Fruit fly (Drosophila melanogaster): ENCODE results near the gene Grip.

The Grip gene

DNA sequence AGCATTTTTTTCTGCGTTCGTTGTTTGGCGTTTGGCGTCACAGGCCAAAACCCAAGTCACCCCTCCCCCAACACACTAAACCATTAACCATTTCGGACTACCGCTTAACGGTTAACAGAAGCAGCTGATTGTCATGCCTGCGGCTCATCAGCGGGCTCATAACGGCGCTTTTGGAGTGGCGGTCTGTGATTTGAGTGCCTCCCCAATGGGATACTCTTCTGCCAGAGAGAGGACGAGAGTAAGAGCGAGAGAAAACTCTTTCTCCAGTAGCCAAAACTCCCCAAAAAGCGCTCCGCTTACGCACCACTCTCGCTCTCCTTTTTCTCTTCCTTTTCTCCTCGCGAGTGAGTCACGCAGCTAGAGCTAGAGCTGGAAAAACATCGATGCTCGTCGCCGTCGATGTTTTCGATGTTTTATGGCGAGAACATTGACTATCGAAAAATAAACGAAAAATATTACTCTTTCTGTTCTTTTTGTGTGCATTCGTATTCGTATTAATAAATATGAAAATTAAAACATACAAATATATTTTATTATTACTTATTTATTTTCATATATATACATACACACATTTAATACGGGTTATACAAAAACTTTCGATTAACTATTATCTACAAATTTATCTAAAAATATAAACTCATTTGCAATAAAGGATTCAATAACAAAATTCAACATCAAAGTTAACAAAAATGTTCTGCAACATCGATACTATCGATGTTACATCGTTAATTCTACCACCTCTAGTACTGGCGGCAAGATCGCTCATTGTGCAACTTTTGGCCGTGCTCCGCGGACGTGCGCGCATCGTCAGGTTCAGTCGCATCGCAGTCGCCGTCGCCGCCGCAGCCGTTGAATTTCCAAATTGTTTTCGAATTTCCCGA, at the start of gene Grip (continued):
- peak; percentile 63; the same call in 1 of the 3 replicates for TF ChIP-seq CG14860 (GFP tag; IDR thresholded peaks at IDR 0.05; ENCODE audit: partially characterized antibody)
- peak; percentile 52 for TF ChIP-seq CG10267 (tag; optimal IDR thresholded peaks at IDR 0.05)
- TF ChIP-seq CG42726 (GFP tag; IDR thresholded peaks at IDR 0.05; ENCODE audit: partially characterized antibody): peak; percentile 54; the same call in 1 of the 2 replicates
- TF ChIP-seq CG10565 (GFP tag; optimal IDR thresholded peaks at IDR 0.05): no peak
- TF ChIP-seq Ets65A (GFP tag): peak; percentile 52
- peak; percentile 27 for TF ChIP-seq stwl (tag; optimal IDR thresholded peaks at IDR 0.05)
- TF ChIP-seq CG15601 (tag; optimal IDR thresholded peaks at IDR 0.05): peak; percentile 4
- no peak for TF ChIP-seq CG12769 (tag; optimal IDR thresholded peaks at IDR 0.05)
- no peak for TF ChIP-seq CG11398 (GFP tag; optimal IDR thresholded peaks at IDR 0.05)
- no peak for TF ChIP-seq BtbVII (GFP tag; optimal IDR thresholded peaks at IDR 0.05)
- peak; percentile 51; the same call in 1 of the 3 replicates for TF ChIP-seq vnd (GFP tag; IDR thresholded peaks at IDR 0.05; ENCODE audit: partially characterized antibody)
- TF ChIP-seq Optix (GFP tag; IDR thresholded peaks at IDR 0.05): no peak
- TF ChIP-seq esg (GFP tag; conservative IDR thresholded peaks at IDR 0.05): 0 out of 2 replicates have a peak, but pooled peaks have one; percentile 8
- no peak for TF ChIP-seq mam (GFP tag; optimal IDR thresholded peaks at IDR 0.05)
- TF ChIP-seq CG11695 (GFP tag; IDR thresholded peaks at IDR 0.05): no peak
- TF ChIP-seq sens (GFP tag): peak; percentile 43
- no peak for TF ChIP-seq sug (tag; optimal IDR thresholded peaks at IDR 0.05)
- TF ChIP-seq chinmo (GFP tag; IDR thresholded peaks at IDR 0.05; ENCODE audit: partially characterized antibody): 0 out of 4 replicates have a peak, but pooled peaks have one; percentile 11
- TF ChIP-seq CG5953 (GFP tag; IDR thresholded peaks at IDR 0.05): no peak
- no peak for TF ChIP-seq CG12744 (GFP tag; optimal IDR thresholded peaks at IDR 0.05)
- peak; percentile 67 for TF ChIP-seq CG16813 (GFP tag; IDR thresholded peaks at IDR 0.05; ENCODE audit: partially characterized antibody)
- TF ChIP-seq prd (optimal IDR thresholded peaks at IDR 0.05): no peak
- peak; percentile 37; the same call in 1 of the 3 replicates for TF ChIP-seq prd (GFP tag; IDR thresholded peaks at IDR 0.05)
- peak; percentile 15 for TF ChIP-seq gfzf (GFP tag; optimal IDR thresholded peaks at IDR 0.05)
- TF ChIP-seq crp (GFP tag; optimal IDR thresholded peaks at IDR 0.05): peak in 1 of 2 experiments; percentile 56
- peak; percentile 59 for TF ChIP-seq bbx (GFP tag; IDR thresholded peaks at IDR 0.05; ENCODE audit: partially characterized antibody)
- no peak for TF ChIP-seq Six4 (GFP tag; optimal IDR thresholded peaks at IDR 0.05)
- peak; percentile 18 for TF ChIP-seq ind (GFP tag; optimal IDR thresholded peaks at IDR 0.05)
- TF ChIP-seq CG43689 (GFP tag; IDR thresholded peaks at IDR 0.05): no peak
- peak; percentile 50 for TF ChIP-seq CG15696 (tag; optimal IDR thresholded peaks at IDR 0.05)
- TF ChIP-seq Scr (GFP tag; IDR thresholded peaks at IDR 0.05; ENCODE audit: partially characterized antibody): peak; percentile 72
- TF ChIP-seq lmd (GFP tag; IDR thresholded peaks at IDR 0.05): no peak
- no peak for TF ChIP-seq CG3407 (GFP tag; optimal IDR thresholded peaks at IDR 0.05)
- TF ChIP-seq D19A (tag; optimal IDR thresholded peaks at IDR 0.05): peak; percentile 41
- TF ChIP-seq Hr3 (GFP tag; optimal IDR thresholded peaks at IDR 0.05): peak; percentile 47
- no peak for TF ChIP-seq en (GFP tag; optimal IDR thresholded peaks at IDR 0.05)
- 0 out of 2 replicates have a peak, but pooled peaks have one; percentile 34 for TF ChIP-seq seq (GFP tag; IDR thresholded peaks at IDR 0.05)
- no peak for TF ChIP-seq dimm (GFP tag; IDR thresholded peaks at IDR 0.05)
- TF ChIP-seq kay (GFP tag; optimal IDR thresholded peaks at IDR 0.05): peak; percentile 73
- 0 out of 2 replicates have a peak, but pooled peaks have one; percentile 41 for TF ChIP-seq inv (GFP tag; IDR thresholded peaks at IDR 0.05; ENCODE audit: partially characterized antibody)
- no peak for TF ChIP-seq CG10147 (GFP tag; optimal IDR thresholded peaks at IDR 0.05)
- TF ChIP-seq CG7963 (GFP tag; IDR thresholded peaks at IDR 0.05; ENCODE audit: partially characterized antibody): 0 out of 3 replicates have a peak, but pooled peaks have one; percentile 30
- TF ChIP-seq CG4424 (GFP tag; optimal IDR thresholded peaks at IDR 0.05): peak; percentile 42
- peak; percentile 76 for TF ChIP-seq CG18262 (tag; optimal IDR thresholded peaks at IDR 0.05)
- TF ChIP-seq D (optimal IDR thresholded peaks at IDR 0.05): no peak
- peak; percentile 3 for TF ChIP-seq D (GFP tag; optimal IDR thresholded peaks at IDR 0.05)
- no peak for TF ChIP-seq sob (GFP tag; IDR thresholded peaks at IDR 0.05)
- peak; percentile 46 for TF ChIP-seq CG9932 (GFP tag; IDR thresholded peaks at IDR 0.05)
